Fruit fly (Drosophila melanogaster): Measurements from ENCODE around the gene mira.

mira gene

DNA sequence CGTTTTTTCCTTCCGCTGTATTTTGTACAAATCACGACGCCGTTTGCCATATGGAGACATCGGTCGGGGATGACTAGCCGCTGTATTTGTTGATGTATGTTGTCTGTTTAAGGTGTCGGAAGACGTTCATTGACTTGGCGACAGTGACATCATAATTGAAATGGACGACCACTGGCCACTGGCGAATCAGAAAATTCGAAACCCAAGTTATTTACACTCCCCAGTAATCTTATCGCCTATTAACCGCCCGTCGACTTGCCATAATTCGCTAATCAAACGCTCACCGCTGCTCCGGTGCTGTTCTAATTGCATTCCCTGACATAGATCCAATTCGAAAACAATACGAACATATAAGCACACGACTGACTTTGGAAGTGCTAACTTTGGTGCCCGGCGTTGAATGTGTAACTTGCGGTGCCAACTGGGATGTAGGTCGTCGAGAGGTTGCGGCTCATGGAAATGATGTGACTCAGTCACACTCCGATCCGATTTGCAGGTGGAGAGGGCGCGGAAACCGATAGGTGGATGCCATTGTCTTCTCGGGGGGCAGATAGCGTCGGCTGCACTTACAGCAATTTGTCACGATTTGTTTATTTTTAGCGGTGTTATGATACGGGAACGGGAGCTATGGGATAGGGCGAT lies 25.3 kb downstream of the mira start:
- TF ChIP-seq Eip78C (GFP tag) (peak; percentile 7), svp (GFP tag) (peak; percentile 79), CG11762 (GFP tag; optimal IDR thresholded peaks at IDR 0.05; ENCODE audit: insufficient read depth) (no peak), CG6163 (GFP tag; IDR thresholded peaks at IDR 0.05) (0 out of 3 replicates have a peak, but pooled peaks have one; percentile 9), vri (GFP tag; optimal IDR thresholded peaks at IDR 0.05) (peak; percentile 62), Sox14 (GFP tag; optimal IDR thresholded peaks at IDR 0.05) (peak; percentile 4)

DNA sequence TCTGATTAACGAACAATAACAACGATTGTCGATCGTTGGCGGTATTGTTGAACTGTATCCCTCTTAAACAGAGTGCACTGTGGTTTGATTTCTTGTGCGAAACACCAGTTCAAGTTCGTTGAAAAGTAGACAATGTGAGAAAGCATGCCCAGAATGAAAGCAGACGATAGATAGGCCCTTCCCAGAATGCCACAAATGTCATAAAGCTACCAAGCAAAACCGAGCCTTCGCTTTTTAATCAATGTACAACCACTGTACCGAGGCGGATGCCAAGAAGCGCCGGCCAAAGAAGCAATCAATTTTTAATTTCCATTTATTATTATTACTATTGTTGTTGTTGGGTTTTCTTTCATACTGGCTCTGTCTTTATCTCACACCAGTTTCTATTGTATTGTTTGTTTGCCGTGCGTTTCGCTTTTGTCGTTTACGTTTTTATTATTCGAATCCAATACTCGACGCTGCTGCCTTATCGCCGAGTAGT lies 26.0 kb downstream of the mira start:
- TF ChIP-seq CG3032 (tag; optimal IDR thresholded peaks at IDR 0.05) (peak; percentile 52), CG11902 (GFP tag; optimal IDR thresholded peaks at IDR 0.05) (peak; percentile 82), lz (GFP tag; optimal IDR thresholded peaks at IDR 0.05) (peak; percentile 88), CG6163 (GFP tag; IDR thresholded peaks at IDR 0.05) (peak; percentile 90), Ets21C (GFP tag; optimal IDR thresholded peaks at IDR 0.05) (peak; percentile 84), Eip75B (GFP tag; optimal IDR thresholded peaks at IDR 0.05) (peak; percentile 79), Lpt (GFP tag; optimal IDR thresholded peaks at IDR 0.05) (peak; percentile 73), CG6792 (GFP tag; optimal IDR thresholded peaks at IDR 0.05) (peak; percentile 89), CG7368 (GFP tag; optimal IDR thresholded peaks at IDR 0.05) (peak; percentile 80), CG8119 (GFP tag; IDR thresholded peaks at IDR 0.05) (peak; percentile 80), Eip78C (GFP tag) (peak; percentile 95), CG9139 (GFP tag; optimal IDR thresholded peaks at IDR 0.05) (no peak), fd59A (GFP tag; optimal IDR thresholded peaks at IDR 0.05) (peak; percentile 59), net (GFP tag; optimal IDR thresholded peaks at IDR 0.05) (peak; percentile 84), achi (GFP tag; optimal IDR thresholded peaks at IDR 0.05) (peak; percentile 84), Eip93F (GFP tag; optimal IDR thresholded peaks at IDR 0.05) (no peak), Hr38 (GFP tag; optimal IDR thresholded peaks at IDR 0.05) (no peak), CG8319 (GFP tag; optimal IDR thresholded peaks at IDR 0.05) (peak; percentile 74), acj6 (GFP tag; optimal IDR thresholded peaks at IDR 0.05) (peak; percentile 86), cyc (GFP tag; optimal IDR thresholded peaks at IDR 0.05) (peak; percentile 81), CG6808 (GFP tag; optimal IDR thresholded peaks at IDR 0.05) (peak; percentile 53), CG8632 (GFP tag; optimal IDR thresholded peaks at IDR 0.05) (peak; percentile 81), svp (GFP tag) (peak; percentile 95), CG10631 (GFP tag; optimal IDR thresholded peaks at IDR 0.05) (peak; percentile 82), OdsH (GFP tag; optimal IDR thresholded peaks at IDR 0.05) (peak; percentile 87), CG34406 (GFP tag; optimal IDR thresholded peaks at IDR 0.05) (peak; percentile 85), CG6276 (GFP tag; optimal IDR thresholded peaks at IDR 0.05) (peak; percentile 77), dac (GFP tag; optimal IDR thresholded peaks at IDR 0.05) (peak; percentile 67), Sox15 (GFP tag; optimal IDR thresholded peaks at IDR 0.05) (peak; percentile 88), Hr4 (GFP tag; optimal IDR thresholded peaks at IDR 0.05) (peak; percentile 86), esn (GFP tag; optimal IDR thresholded peaks at IDR 0.05) (peak; percentile 89), vri (GFP tag; optimal IDR thresholded peaks at IDR 0.05) (peak; percentile 82), Met (GFP tag; optimal IDR thresholded peaks at IDR 0.05) (peak; percentile 71), eg (GFP tag; IDR thresholded peaks at IDR 0.05) (peak; percentile 90), CG11762 (GFP tag; optimal IDR thresholded peaks at IDR 0.05; ENCODE audit: insufficient read depth) (peak; percentile 74), CG4318 (GFP tag; optimal IDR thresholded peaks at IDR 0.05) (peak; percentile 63), Sox14 (GFP tag; optimal IDR thresholded peaks at IDR 0.05) (peak; percentile 92), CG31627 (GFP tag; optimal IDR thresholded peaks at IDR 0.05) (peak; percentile 86), CG11294 (GFP tag; IDR thresholded peaks at IDR 0.05) (peak; percentile 51; the same call in 1 of the 2 replicates), pdm3 (GFP tag; optimal IDR thresholded peaks at IDR 0.05) (peak; percentile 86), CG15336 (GFP tag; IDR thresholded peaks at IDR 0.05) (peak; percentile 87), CG6854 (GFP tag; optimal IDR thresholded peaks at IDR 0.05) (peak; percentile 30), Blimp-1 (GFP tag; optimal IDR thresholded peaks at IDR 0.05) (peak; percentile 42), fkh (GFP tag; optimal IDR thresholded peaks at IDR 0.05) (peak; percentile 14), Smox (GFP tag; optimal IDR thresholded peaks at IDR 0.05) (peak; percentile 86), Ets96B (tag; optimal IDR thresholded peaks at IDR 0.05) (peak; percentile 69), salr (GFP tag; optimal IDR thresholded peaks at IDR 0.05) (peak; percentile 68), Hr39 (GFP tag; optimal IDR thresholded peaks at IDR 0.05) (peak; percentile 88)
